Worm (Caenorhabditis elegans) whole organism, L4/young adult: Measurements from ENCODE around the gene rgr-1.

Experiments
- W03F9.2 ChIP-seq: fragments of 150-350 bp; optimal IDR thresholded peaks from 2 replicates; lab custom pipeline; 2014; ENCODE audit warnings: missing biosample characterization, missing genetic modification characterization
- dao-5 ChIP-seq: sonication (generic microtip); optimal IDR thresholded peaks from 2 replicates; lab custom pipeline; 2016; ENCODE audit warnings: missing genotype, missing genetic modification characterization, moderate library complexity, missing compliant biosample characterization
- him-1 ChIP-seq: sonication (generic microtip); optimal IDR thresholded peaks from 2 replicates; lab custom pipeline; 2016; ENCODE audit warnings: missing genotype, missing genetic modification reagents, missing genetic modification characterization, missing compliant biosample characterization

- TF ChIP-seq W03F9.2 (no peak), him-1 (tag; lab: Kevin White, UChicago) (no peak), dao-5 (no peak)
Observed at ce11 chrIII:9366971-9367370, 26.6 kb upstream of the rgr-1 start, which contains the start of gene crn-6.
